Worm (Caenorhabditis elegans): ENCODE data around the gene mltn-8.

The mltn-8 gene

DNA sequence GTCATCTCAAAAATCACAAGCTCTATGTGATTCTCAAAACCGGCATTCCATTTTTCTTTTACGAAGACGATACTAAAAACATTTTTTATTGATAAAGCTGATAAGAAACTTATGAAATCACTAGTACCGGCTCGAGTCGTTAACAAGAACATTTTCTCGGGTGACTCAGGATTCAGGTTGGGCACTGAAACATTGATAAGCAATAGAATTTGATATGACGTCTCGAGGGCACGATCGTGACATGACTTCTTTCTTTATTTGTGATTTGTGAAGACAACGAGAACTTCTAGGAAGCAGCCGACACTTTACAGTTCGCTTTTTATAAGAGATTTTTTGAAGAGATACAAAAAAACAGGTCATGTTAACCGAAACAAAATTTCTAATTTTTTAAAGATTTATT is 46.4 kb downstream of the mltn-8 start:
- no peak for TF ChIP-seq ceh-36 (tag; optimal IDR thresholded peaks at IDR 0.05)
- TF ChIP-seq tra-4 (tag; optimal IDR thresholded peaks at IDR 0.05): no peak
- no peak for TF ChIP-seq hmbx-1 (tag; optimal IDR thresholded peaks at IDR 0.05)
- no peak for TF ChIP-seq scrt-1 (GFP tag; IDR thresholded peaks at IDR 0.05)
- no peak for TF ChIP-seq B0310.2 (tag; optimal IDR thresholded peaks at IDR 0.05)
- no peak for TF ChIP-seq sea-1 (GFP tag; conservative IDR thresholded peaks at IDR 0.05)
- TF ChIP-seq tbx-11 (GFP tag; IDR thresholded peaks at IDR 0.05): no peak
- no peak for TF ChIP-seq ets-7 (tag; optimal IDR thresholded peaks at IDR 0.05)
- TF ChIP-seq F13C5.2 (tag; optimal IDR thresholded peaks at IDR 0.05): no peak
- no peak for TF ChIP-seq ama-1 (optimal IDR thresholded peaks at IDR 0.05)
- TF ChIP-seq ceh-13 (GFP tag; optimal IDR thresholded peaks at IDR 0.05): no peak
- TF ChIP-seq aly-1 (tag; optimal IDR thresholded peaks at IDR 0.05): no peak
- no peak for TF ChIP-seq pes-1 (GFP tag; IDR thresholded peaks at IDR 0.05)
- TF ChIP-seq flt-1 (GFP tag; IDR thresholded peaks at IDR 0.05): no peak
- TF ChIP-seq tbx-37 (GFP tag; conservative IDR thresholded peaks at IDR 0.05): no peak
- no peak for TF ChIP-seq hnd-1 (tag; optimal IDR thresholded peaks at IDR 0.05)

DNA sequence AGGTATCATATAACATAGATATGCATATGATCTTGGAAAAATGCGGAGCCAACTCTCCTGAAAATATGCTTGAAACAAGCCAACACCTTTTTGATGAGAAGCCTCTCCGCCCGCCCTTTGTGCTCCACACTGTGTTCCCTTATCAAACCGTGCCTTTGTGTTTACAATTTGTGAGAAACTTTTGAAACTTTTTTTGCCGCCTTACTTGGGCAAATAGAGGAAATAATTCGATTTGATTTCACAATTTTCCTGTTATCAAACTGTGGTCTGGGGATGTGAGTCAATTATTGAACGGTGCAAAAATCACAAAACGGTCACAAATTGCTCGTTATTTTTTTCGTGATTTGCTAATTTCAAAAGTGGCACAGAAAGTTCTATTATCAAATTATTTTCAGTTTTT is 47.5 kb downstream of the mltn-8 start:
- no peak for TF ChIP-seq ceh-36 (tag; optimal IDR thresholded peaks at IDR 0.05)
- TF ChIP-seq ceh-13 (GFP tag; optimal IDR thresholded peaks at IDR 0.05): no peak
- TF ChIP-seq tra-4 (tag; optimal IDR thresholded peaks at IDR 0.05): no peak
- TF ChIP-seq F13C5.2 (tag; optimal IDR thresholded peaks at IDR 0.05): no peak
- TF ChIP-seq hmbx-1 (tag; optimal IDR thresholded peaks at IDR 0.05): no peak
- TF ChIP-seq sea-1 (GFP tag; conservative IDR thresholded peaks at IDR 0.05): no peak
- TF ChIP-seq B0310.2 (tag; optimal IDR thresholded peaks at IDR 0.05): no peak
- no peak for TF ChIP-seq pes-1 (GFP tag; IDR thresholded peaks at IDR 0.05)
- no peak for TF ChIP-seq tbx-11 (GFP tag; IDR thresholded peaks at IDR 0.05)
- no peak for TF ChIP-seq tbx-37 (GFP tag; conservative IDR thresholded peaks at IDR 0.05)
- no peak for TF ChIP-seq hnd-1 (tag; optimal IDR thresholded peaks at IDR 0.05)
- no peak for TF ChIP-seq scrt-1 (GFP tag; IDR thresholded peaks at IDR 0.05)
- no peak for TF ChIP-seq ets-7 (tag; optimal IDR thresholded peaks at IDR 0.05)
- no peak for TF ChIP-seq ama-1 (optimal IDR thresholded peaks at IDR 0.05)

DNA sequence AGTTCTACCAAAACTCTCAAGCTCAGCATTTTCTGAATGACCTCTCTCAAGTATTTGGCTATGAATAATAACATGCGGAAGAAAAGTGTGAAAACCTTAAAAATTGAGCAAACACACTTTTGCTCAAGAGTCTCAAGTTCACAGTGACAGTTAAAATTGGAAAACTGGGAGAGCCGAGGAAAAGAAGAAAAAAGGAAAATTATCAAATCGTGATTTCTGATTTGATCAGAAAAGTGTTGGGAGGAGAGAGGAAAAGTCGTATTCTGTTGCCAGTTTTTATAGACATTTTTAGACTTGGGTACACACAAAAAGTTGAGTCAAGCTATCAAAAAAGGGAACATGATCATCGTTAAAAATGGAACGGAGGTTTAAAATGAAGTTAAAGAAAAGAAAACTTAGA is 48.8 kb downstream of the mltn-8 start:
- no peak for TF ChIP-seq pes-1 (GFP tag; IDR thresholded peaks at IDR 0.05)
- no peak for TF ChIP-seq aly-1 (tag; optimal IDR thresholded peaks at IDR 0.05)
- no peak for TF ChIP-seq sea-1 (GFP tag; conservative IDR thresholded peaks at IDR 0.05)
- TF ChIP-seq flt-1 (GFP tag; IDR thresholded peaks at IDR 0.05): no peak
- no peak for TF ChIP-seq ets-7 (tag; optimal IDR thresholded peaks at IDR 0.05)
- TF ChIP-seq scrt-1 (GFP tag; IDR thresholded peaks at IDR 0.05): no peak

DNA sequence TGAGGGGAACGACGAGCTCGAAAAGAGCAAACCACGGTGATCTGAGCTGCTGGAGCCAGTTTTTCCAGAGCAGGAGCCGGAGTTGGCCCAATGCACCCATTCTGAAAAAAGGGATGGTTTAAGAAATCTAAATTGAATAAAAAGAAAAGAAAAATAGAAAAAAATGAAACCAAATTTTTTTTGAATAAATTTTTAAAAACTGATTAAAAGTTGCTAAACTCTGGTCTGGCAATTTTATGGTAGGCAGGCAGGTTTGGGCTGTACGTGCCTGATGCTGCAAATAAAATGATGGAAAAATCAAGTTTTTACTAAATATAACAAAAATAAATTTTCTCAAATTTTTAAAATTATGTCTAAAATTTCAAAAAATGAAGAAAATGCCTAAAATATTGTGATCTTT is 49.5 kb downstream of the mltn-8 start, which contains the start of gene abt-4:
TSS of gene abt-4 (minus strand) at position 101 of the 400 bp plus-strand sequence.
- no peak for TF ChIP-seq hmbx-1 (tag; optimal IDR thresholded peaks at IDR 0.05)
- no peak for TF ChIP-seq tbx-11 (GFP tag; IDR thresholded peaks at IDR 0.05)
- TF ChIP-seq ets-7 (tag; optimal IDR thresholded peaks at IDR 0.05): no peak
- TF ChIP-seq tra-4 (tag; optimal IDR thresholded peaks at IDR 0.05): no peak
- TF ChIP-seq ama-1 (optimal IDR thresholded peaks at IDR 0.05): no peak
- TF ChIP-seq ceh-36 (tag; optimal IDR thresholded peaks at IDR 0.05): no peak
- no peak for TF ChIP-seq flt-1 (GFP tag; IDR thresholded peaks at IDR 0.05)
- no peak for TF ChIP-seq ceh-13 (GFP tag; optimal IDR thresholded peaks at IDR 0.05)
- no peak for TF ChIP-seq aly-1 (tag; optimal IDR thresholded peaks at IDR 0.05)
- TF ChIP-seq sea-1 (GFP tag; conservative IDR thresholded peaks at IDR 0.05): no peak

All from whole organism, early embryonic.